Worm (Caenorhabditis elegans) whole organism, late embryonic: ENCODE results near the gene ZK353.4.

ENCODE experiments used
- ahr-1 ChIP-seq: sonication (generic microtip); optimal IDR thresholded peaks from 2 replicates; lab custom pipeline; 2016; ENCODE audit warnings: missing genetic modification characterization, missing compliant biosample characterization
- elt-2 ChIP-seq: sonication (generic microtip); optimal IDR thresholded peaks from 2 replicates; lab custom pipeline; 2016; ENCODE audit warnings: missing genetic modification reagents, missing genetic modification characterization, missing compliant biosample characterization
- nhr-11 ChIP-seq: fragments of 150-350 bp; optimal IDR thresholded peaks from 2 replicates; lab custom pipeline; 2014; ENCODE audit warnings: missing biosample characterization, missing genetic modification characterization
- odd-2 ChIP-seq: sonication (generic microtip); optimal IDR thresholded peaks from 2 replicates; lab custom pipeline; 2017; ENCODE audit warnings: antibody characterized with exemption, mild to moderate bottlenecking, missing genetic modification characterization, missing compliant biosample characterization
- pha-4 ChIP-seq: fragments of 150-350 bp; optimal IDR thresholded peaks from 2 replicates; lab custom pipeline; 2018; ENCODE audit warnings: missing biosample characterization, missing genetic modification reagents, missing genetic modification characterization
- pqm-1 ChIP-seq: sonication (generic microtip); optimal IDR thresholded peaks from 2 replicates; lab custom pipeline; 2016; ENCODE audit warnings: missing genetic modification characterization, missing compliant biosample characterization

DNA sequence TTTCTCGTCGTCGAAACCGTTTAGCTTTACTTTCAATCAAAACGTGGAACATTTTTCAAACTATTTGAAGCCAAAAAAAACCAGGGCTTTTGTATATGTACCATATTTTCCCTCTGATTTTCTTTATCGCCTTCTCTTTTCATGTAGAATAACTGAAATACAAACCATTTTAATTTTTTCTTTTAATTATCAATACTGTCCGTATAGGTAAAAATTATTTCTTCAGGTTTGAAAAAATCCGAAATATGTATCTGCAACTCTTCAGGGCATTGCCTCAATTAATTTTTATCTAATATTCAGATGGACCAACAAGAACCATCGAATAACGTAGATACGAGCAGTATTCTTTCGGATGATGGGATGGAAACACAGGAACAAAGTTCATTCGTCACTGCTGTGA, 14.4 kb downstream of the ZK353.4 start, which contains the start of gene met-2:
- TF ChIP-seq nhr-11 (no peak), odd-2 (tag; lab: Kevin White, UChicago) (no peak), elt-2 (tag; lab: Kevin White, UChicago) (no peak), pqm-1 (no peak), pha-4 (tag; lab: Kevin White, UChicago) (no peak), ahr-1 (tag; lab: Kevin White, UChicago) (no peak)
